Fruit fly (Drosophila melanogaster) whole organism, prepupa: ENCODE data around the gene CG32152.

Experiments
- CG16779 ChIP-seq: fragments of 200-800 bp; sonication (Bioruptor generic); optimal IDR thresholded peaks from 3 replicates; lab custom pipeline; 2017; ENCODE audit warnings: missing biosample characterization, mild to moderate bottlenecking, missing genetic modification characterization
- Ets96B ChIP-seq: fragments of 200-800 bp; optimal IDR thresholded peaks from 2 replicates; lab custom pipeline; 2019; ENCODE audit warnings: missing biosample characterization, mild to moderate bottlenecking, missing genetic modification characterization, moderate library complexity
- ss ChIP-seq, 2 experiments: fragments of 200-800 bp; sonication (Bioruptor generic); optimal IDR thresholded peaks; 2 replicates in 1 of 2; 3 replicates in 1 of 2; lab custom pipeline; 2017 to 2018; ENCODE audit warnings: mild to moderate bottlenecking in 2 of 2, missing biosample characterization in 2 of 2, missing genetic modification characterization in 2 of 2, moderate library complexity in 1 of 2

dm6 chr3L:16166217-16166997, 22.6 kb upstream of the CG32152 start:
- no peak for TF ChIP-seq ss (GFP tag; optimal IDR thresholded peaks at IDR 0.05; lab: Kevin White, UChicago)
- TF ChIP-seq Ets96B (tag; lab: Kevin White, UChicago), result no peak
- TF ChIP-seq CG16779, result no peak
